Fruit fly (Drosophila melanogaster) whole organism, embryonic: ENCODE data around the gene Srp14.
A peak's percentile ranks its signal among the peaks of the same experiment; 100 is the strongest.

ENCODE experiments used
- ATbp ChIP-seq: fragments of 200-800 bp; sonication (Bioruptor generic); optimal IDR thresholded peaks from 2 replicates; lab custom pipeline; 2017; ENCODE audit warnings: missing biosample characterization, mild to moderate bottlenecking, missing genetic modification characterization, missing genetic modification reagents
- CG12659 ChIP-seq: fragments of 200-800 bp; sonication (Bioruptor generic); optimal IDR thresholded peaks from 3 replicates; lab custom pipeline; 2017; ENCODE audit warnings: mild to moderate bottlenecking, missing biosample characterization, missing genetic modification reagents, missing genetic modification characterization
- CG14014 ChIP-seq: fragments of 200-800 bp; sonication (Bioruptor generic); IDR thresholded peaks from 2 replicates; pipeline ENCODE4 v1.3.6; 2022; ENCODE audit warnings: missing biosample characterization, missing genetic modification characterization
- CG14050 ChIP-seq: fragments of 200-800 bp; sonication (Bioruptor generic); IDR thresholded peaks from 3 replicates; pipeline ENCODE4 v1.3.6; 2022; ENCODE audit warnings: missing biosample characterization, missing genetic modification characterization
- CG14710 ChIP-seq: fragments of 200-800 bp; sonication (Bioruptor generic); optimal IDR thresholded peaks from 3 replicates; lab custom pipeline; 2019; ENCODE audit warnings: missing biosample characterization, mild to moderate bottlenecking, missing genetic modification characterization, moderate library complexity
- CG15269 ChIP-seq: fragments of 200-800 bp; sonication (Bioruptor generic); optimal IDR thresholded peaks from 2 replicates; lab custom pipeline; 2018; ENCODE audit warnings: missing biosample characterization, mild to moderate bottlenecking, missing genetic modification characterization, moderate library complexity
- CG1602 ChIP-seq: fragments of 200-800 bp; sonication (Bioruptor generic); optimal IDR thresholded peaks from 3 replicates; lab custom pipeline; 2016; ENCODE audit warnings: missing biosample characterization, missing genetic modification characterization
- CG1603 ChIP-seq: fragments of 200-800 bp; sonication (Bioruptor generic); optimal IDR thresholded peaks from 2 replicates; lab custom pipeline; 2019; ENCODE audit warnings: missing biosample characterization, mild to moderate bottlenecking, missing genetic modification characterization, moderate library complexity
- CG1647 ChIP-seq: fragments of 200-800 bp; sonication (Bioruptor generic); optimal IDR thresholded peaks from 3 replicates; lab custom pipeline; 2016; ENCODE audit warnings: missing biosample characterization, missing genetic modification characterization
- CG16815 ChIP-seq: fragments of 200-800 bp; sonication (Bioruptor generic); optimal IDR thresholded peaks from 3 replicates; lab custom pipeline; 2017; ENCODE audit warnings: missing biosample characterization, mild to moderate bottlenecking, missing genetic modification characterization
- CG17802 ChIP-seq: fragments of 200-800 bp; sonication (Bioruptor generic); optimal IDR thresholded peaks from 2 replicates; lab custom pipeline; 2018; ENCODE audit warnings: missing biosample characterization, mild to moderate bottlenecking, missing genetic modification characterization, moderate library complexity
- CG18262 ChIP-seq: fragments of 200-800 bp; optimal IDR thresholded peaks from 3 replicates; lab custom pipeline; 2019; ENCODE audit warnings: missing biosample characterization, mild to moderate bottlenecking, missing genetic modification characterization, moderate library complexity
- CG2120 ChIP-seq: fragments of 200-800 bp; sonication (Bioruptor generic); optimal IDR thresholded peaks from 3 replicates; lab custom pipeline; 2016; ENCODE audit warnings: missing biosample characterization, missing genetic modification characterization
- CG2889 ChIP-seq: fragments of 200-800 bp; sonication (Bioruptor generic); IDR thresholded peaks from 3 replicates; pipeline ENCODE4 v1.3.6; 2022; ENCODE audit warnings: missing biosample characterization, missing genetic modification characterization
- CG30431 ChIP-seq: fragments of 200-800 bp; sonication (Bioruptor generic); optimal IDR thresholded peaks from 2 replicates; lab custom pipeline; 2017; ENCODE audit warnings: missing biosample characterization, missing genetic modification characterization
- CG3407 ChIP-seq: fragments of 200-800 bp; sonication (Bioruptor generic); optimal IDR thresholded peaks from 2 replicates; lab custom pipeline; 2018; ENCODE audit warnings: missing biosample characterization, mild to moderate bottlenecking, missing genetic modification characterization
- CG34376 ChIP-seq: fragments of 200-800 bp; sonication (Bioruptor generic); optimal IDR thresholded peaks from 2 replicates; lab custom pipeline; 2018; ENCODE audit warnings: missing biosample characterization, mild to moderate bottlenecking, missing genetic modification characterization
- CG4424 ChIP-seq: fragments of 200-800 bp; sonication (Bioruptor generic); optimal IDR thresholded peaks from 3 replicates; lab custom pipeline; 2016; ENCODE audit warnings: missing biosample characterization, missing genetic modification characterization
- CG4820 ChIP-seq: fragments of 200-800 bp; sonication (Bioruptor generic); optimal IDR thresholded peaks from 3 replicates; lab custom pipeline; 2016; ENCODE audit warnings: missing biosample characterization, missing genetic modification characterization
- CG4854 ChIP-seq: fragments of 200-800 bp; sonication (Bioruptor generic); optimal IDR thresholded peaks from 2 replicates; lab custom pipeline; 2016; ENCODE audit warnings: missing biosample characterization, missing genetic modification characterization, inconsistent platforms
- CG9817 ChIP-seq: fragments of 200-800 bp; sonication (Bioruptor generic); optimal IDR thresholded peaks from 2 replicates; lab custom pipeline; 2018; ENCODE audit warnings: missing biosample characterization, mild to moderate bottlenecking, missing genetic modification characterization, moderate library complexity
- Dfd ChIP-seq, 2 experiments: fragments of >200 bp; optimal IDR thresholded peaks; 2 replicates each; lab custom pipeline; 2017; ENCODE audit warnings: missing biosample characterization in 2 of 2, missing genetic modification characterization in 2 of 2
- Dref ChIP-seq: fragments of 200-800 bp; sonication (Bioruptor generic); IDR thresholded peaks from 2 replicates; pipeline ENCODE4 v1.3.6; 2022; ENCODE audit warnings: missing biosample characterization, missing genetic modification characterization
- Drgx ChIP-seq: fragments of 200-800 bp; sonication (Bioruptor generic); IDR thresholded peaks from 2 replicates; pipeline ENCODE4 v1.3.6; 2022; ENCODE audit warnings: missing biosample characterization, missing genetic modification characterization
- H2.0 ChIP-seq: fragments of 200-800 bp; sonication (Bioruptor generic); IDR thresholded peaks from 2 replicates; pipeline ENCODE4 v1.3.6; 2022; ENCODE audit warnings: missing biosample characterization, missing genetic modification characterization
- Hmr ChIP-seq: fragments of 200-800 bp; sonication (Bioruptor generic); optimal IDR thresholded peaks from 3 replicates; lab custom pipeline; 2017; ENCODE audit warnings: mild to moderate bottlenecking, missing biosample characterization, missing genetic modification reagents, missing genetic modification characterization
- Lhr ChIP-seq: fragments of 200-800 bp; sonication (Bioruptor generic); optimal IDR thresholded peaks from 3 replicates; lab custom pipeline; 2017; ENCODE audit warnings: mild to moderate bottlenecking, missing biosample characterization, missing genetic modification reagents, missing genetic modification characterization
- Mrtf ChIP-seq: fragments of 200-800 bp; sonication (Bioruptor generic); IDR thresholded peaks from 3 replicates; pipeline ENCODE4 v1.3.6; 2022; ENCODE audit warnings: missing biosample characterization, missing genetic modification characterization
- Sry-δ ChIP-seq: fragments of 200-800 bp; sonication (Bioruptor generic); optimal IDR thresholded peaks from 2 replicates; lab custom pipeline; 2016; ENCODE audit warnings: missing biosample characterization, missing genetic modification characterization
- Vsx1 ChIP-seq: fragments of 200-800 bp; sonication (Bioruptor generic); optimal IDR thresholded peaks from 2 replicates; lab custom pipeline; 2017; ENCODE audit warnings: missing biosample characterization, mild to moderate bottlenecking, missing genetic modification characterization, missing genetic modification reagents
- bab2 ChIP-seq: fragments of 200-800 bp; sonication (Bioruptor generic); optimal IDR thresholded peaks from 2 replicates; lab custom pipeline; 2016; ENCODE audit warnings: missing biosample characterization, missing genetic modification characterization
- bowl ChIP-seq: fragments of 200-800 bp; sonication (Bioruptor generic); IDR thresholded peaks from 2 replicates; pipeline ENCODE4 v1.3.6; 2022; ENCODE audit warnings: missing biosample characterization, missing genetic modification characterization
- cg ChIP-seq: fragments of 200-800 bp; sonication (Bioruptor generic); optimal IDR thresholded peaks from 3 replicates; lab custom pipeline; 2019; ENCODE audit warnings: missing biosample characterization, mild to moderate bottlenecking, missing genetic modification characterization, moderate library complexity
- chinmo ChIP-seq: fragments of 200-800 bp; sonication (Bioruptor generic); IDR thresholded peaks from 4 replicates; pipeline ENCODE4 v1.3.6; 2022; ENCODE audit warnings: missing biosample characterization, missing genetic modification characterization; ENCODE audit not compliant: partially characterized antibody
- dm ChIP-seq: fragments of 200-800 bp; sonication (Bioruptor generic); optimal IDR thresholded peaks from 3 replicates; lab custom pipeline; 2016; ENCODE audit warnings: missing biosample characterization, missing genetic modification characterization
- dmrt11E ChIP-seq: fragments of 200-800 bp; sonication (Bioruptor generic); optimal IDR thresholded peaks from 3 replicates; lab custom pipeline; 2018; ENCODE audit warnings: missing biosample characterization, mild to moderate bottlenecking, missing genetic modification characterization, moderate library complexity
- dmrt99B ChIP-seq: fragments of 200-800 bp; sonication (Bioruptor generic); optimal IDR thresholded peaks from 2 replicates; lab custom pipeline; 2018; ENCODE audit warnings: missing biosample characterization, mild to moderate bottlenecking, missing genetic modification characterization, moderate library complexity
- exex ChIP-seq: fragments of 200-800 bp; sonication (Bioruptor generic); optimal IDR thresholded peaks from 4 replicates; lab custom pipeline; 2018; ENCODE audit warnings: missing biosample characterization, mild to moderate bottlenecking, missing genetic modification characterization, moderate library complexity
- fd3F ChIP-seq: fragments of 200-800 bp; sonication (Bioruptor generic); optimal IDR thresholded peaks from 2 replicates; lab custom pipeline; 2018; ENCODE audit warnings: missing biosample characterization, mild to moderate bottlenecking, missing genetic modification characterization, moderate library complexity
- gsb-n ChIP-seq: fragments of 200-800 bp; sonication (Bioruptor generic); optimal IDR thresholded peaks from 3 replicates; lab custom pipeline; 2018; ENCODE audit warnings: missing biosample characterization, mild to moderate bottlenecking, missing genetic modification characterization
- jing ChIP-seq: fragments of 200-800 bp; sonication (Bioruptor generic); optimal IDR thresholded peaks from 2 replicates; lab custom pipeline; 2018; ENCODE audit warnings: missing biosample characterization, mild to moderate bottlenecking, missing genetic modification characterization
- kah ChIP-seq: fragments of 200-800 bp; sonication (Bioruptor generic); optimal IDR thresholded peaks from 2 replicates; lab custom pipeline; 2018; ENCODE audit warnings: missing biosample characterization, mild to moderate bottlenecking, missing genetic modification characterization
- kay ChIP-seq: fragments of 200-800 bp; sonication (Bioruptor generic); optimal IDR thresholded peaks from 2 replicates; lab custom pipeline; 2016; ENCODE audit warnings: missing biosample characterization, missing genetic modification characterization
- klu ChIP-seq: fragments of 200-800 bp; sonication (Bioruptor generic); IDR thresholded peaks from 2 replicates; pipeline ENCODE4 v1.3.6; 2022; ENCODE audit warnings: missing biosample characterization, missing genetic modification characterization
- kni ChIP-seq: fragments of 200-800 bp; sonication (Bioruptor generic); optimal IDR thresholded peaks from 3 replicates; lab custom pipeline; 2017; ENCODE audit warnings: mild to moderate bottlenecking, missing biosample characterization, missing genetic modification reagents, missing genetic modification characterization
- maf-S ChIP-seq: fragments of 200-800 bp; sonication (Bioruptor generic); optimal IDR thresholded peaks from 2 replicates; lab custom pipeline; 2016; ENCODE audit warnings: missing biosample characterization, missing genetic modification characterization
- nom ChIP-seq: fragments of 200-800 bp; sonication (Bioruptor generic); optimal IDR thresholded peaks from 2 replicates; lab custom pipeline; 2017; ENCODE audit warnings: missing biosample characterization, missing genetic modification characterization, mild to moderate bottlenecking, moderate library complexity, missing genetic modification reagents
- org-1 ChIP-seq: fragments of 200-800 bp; sonication (Bioruptor generic); optimal IDR thresholded peaks from 2 replicates; lab custom pipeline; 2017; ENCODE audit warnings: missing biosample characterization, missing genetic modification characterization
- trh ChIP-seq: fragments of 200-800 bp; sonication (Bioruptor generic); optimal IDR thresholded peaks from 2 replicates; lab custom pipeline; 2016; ENCODE audit warnings: missing biosample characterization, missing genetic modification characterization
- twi ChIP-seq: fragments of 200-800 bp; optimal IDR thresholded peaks from 2 replicates; lab custom pipeline; 2019; ENCODE audit warnings: missing biosample characterization, mild to moderate bottlenecking, missing genetic modification characterization, moderate library complexity
- usp ChIP-seq: fragments of >200 bp; optimal IDR thresholded peaks from 2 replicates; lab custom pipeline; 2017; ENCODE audit warnings: missing biosample characterization, missing genetic modification characterization

Srp14 gene

dm6 chr3R:20547758-20548157 lies 32.2 kb upstream of the Srp14 start:
- no peak for TF ChIP-seq jing
- TF ChIP-seq CG1602, result no peak
- TF ChIP-seq exex (tag; lab: Kevin White, UChicago), result no peak
- peak; percentile 49 for TF ChIP-seq Drgx (GFP tag; lab: Robert Waterston, UW)
- no peak for TF ChIP-seq Mrtf (GFP tag; lab: Robert Waterston, UW)
- no peak for TF ChIP-seq CG34376
- no peak for TF ChIP-seq usp (GFP tag; lab: Kevin White, UChicago)
- TF ChIP-seq CG4820, result no peak
- TF ChIP-seq cg, result peak; percentile 40
- peak; percentile 13 for TF ChIP-seq nom
- TF ChIP-seq, all 482 proteins: peak for 3

- TF ChIP-seq CG14710, result peak; percentile 0
- TF ChIP-seq CG4424, result no peak
- no peak for TF ChIP-seq Sry-δ (GFP tag; lab: Kevin White, UChicago)
- TF ChIP-seq dm (GFP tag; lab: Kevin White, UChicago), result no peak
- TF ChIP-seq CG18262 (tag; lab: Kevin White, UChicago), result no peak
- no peak for TF ChIP-seq CG1602
- TF ChIP-seq CG34376, result peak; percentile 22
- TF ChIP-seq chinmo, result 0 out of 4 replicates have a peak, but pooled peaks have one; percentile 14
- TF ChIP-seq Hmr (GFP tag; lab: Kevin White, UChicago), result no peak
- TF ChIP-seq Lhr (GFP tag; lab: Kevin White, UChicago), result peak; percentile 16
- TF ChIP-seq CG30431 (GFP tag; lab: Kevin White, UChicago), result no peak
- TF ChIP-seq CG14014 (GFP tag; lab: Robert Waterston, UW), result no peak
- TF ChIP-seq Vsx1, result no peak
- no peak for TF ChIP-seq CG16815
- peak; percentile 75 for TF ChIP-seq dmrt11E (tag; lab: Kevin White, UChicago)
- TF ChIP-seq ATbp (GFP tag; lab: Kevin White, UChicago), result no peak
- no peak for TF ChIP-seq fd3F
- no peak for TF ChIP-seq CG12659 (GFP tag; lab: Kevin White, UChicago)
- no peak for TF ChIP-seq bab2
- TF ChIP-seq Dfd (GFP tag; optimal IDR thresholded peaks at IDR 0.05; lab: Kevin White, UChicago), result no peak
- no peak for TF ChIP-seq CG2120
- no peak for TF ChIP-seq CG17802
- no peak for TF ChIP-seq CG4854 (GFP tag; lab: Kevin White, UChicago)
- TF ChIP-seq dmrt99B (tag; lab: Kevin White, UChicago), result no peak
- TF ChIP-seq CG3407, result no peak
- TF ChIP-seq CG1647 (GFP tag; lab: Kevin White, UChicago), result no peak
- TF ChIP-seq CG15269 (tag; lab: Kevin White, UChicago), result no peak
- TF ChIP-seq org-1 (GFP tag; lab: Kevin White, UChicago), result peak; percentile 10
- no peak for TF ChIP-seq CG9817 (tag; lab: Kevin White, UChicago)
- TF ChIP-seq gsb-n (tag; lab: Kevin White, UChicago), result peak; percentile 26
- TF ChIP-seq CG2889, result no peak
- TF ChIP-seq trh (GFP tag; lab: Kevin White, UChicago), result no peak
- no peak for TF ChIP-seq twi (tag; lab: Kevin White, UChicago)
- TF ChIP-seq maf-S, result no peak
- TF ChIP-seq kah, result no peak
- TF ChIP-seq CG1603, result peak; percentile 62
- no peak for TF ChIP-seq bowl (GFP tag; lab: Robert Waterston, UW)
- peak; percentile 27 for TF ChIP-seq kni
- no peak for TF ChIP-seq CG14050 (GFP tag; lab: Robert Waterston, UW)
- no peak for TF ChIP-seq kay
- TF ChIP-seq H2.0 (GFP tag; lab: Robert Waterston, UW), result no peak
- TF ChIP-seq klu (GFP tag; lab: Robert Waterston, UW), result no peak
- TF ChIP-seq Dref (GFP tag; lab: Robert Waterston, UW), result no peak
These were observed 31.7 kb upstream of the Srp14 start for dm6 chr3R:20548255-20548654.
